Fruit fly (Drosophila melanogaster) Kc167 (cell line): ENCODE measurements around the gene Sodh1.

Experiments
- Myc ChIP-seq: fragments of >200 bp; optimal IDR thresholded peaks from 2 replicates; lab custom pipeline; 2017; ENCODE audit warnings: missing external identifiers
- Sin3A ChIP-seq: fragments of >200 bp; optimal IDR thresholded peaks from 2 replicates; lab custom pipeline; 2018; ENCODE audit warnings: missing external identifiers
- h ChIP-seq: fragments of >200 bp; optimal IDR thresholded peaks from 3 replicates; lab custom pipeline; 2018; ENCODE audit warnings: missing external identifiers
- insv ChIP-seq: fragments of >200 bp; optimal IDR thresholded peaks from 3 replicates; lab custom pipeline; 2018; ENCODE audit warnings: missing external identifiers
- psq ChIP-seq: fragments of >200 bp; optimal IDR thresholded peaks from 2 replicates; lab custom pipeline; 2017; ENCODE audit warnings: missing external identifiers
- ttk ChIP-seq: sonication (Bioruptor generic); optimal IDR thresholded peaks from 2 replicates; lab custom pipeline; 2017; ENCODE audit warnings: missing external identifiers

The Sodh1 gene

dm6 chr3R:7089522-7090336 lies 37.6 kb downstream of the Sodh1 start:
- TF ChIP-seq psq (lab: Kevin White, UChicago) (no peak), ttk (lab: Kevin White, UChicago) (no peak), Sin3A (lab: Kevin White, UChicago) (no peak), insv (lab: Kevin White, UChicago) (no peak), h (lab: Kevin White, UChicago) (no peak), Myc (no peak)

- TF ChIP-seq insv (lab: Kevin White, UChicago), result no peak
Measured at dm6 chr3R:7090337-7090830, 38.2 kb downstream of the Sodh1 start.

dm6 chr3R:7091904-7092303 lies 39.8 kb downstream of the Sodh1 start:
- no peak for TF ChIP-seq Sin3A (lab: Kevin White, UChicago)
- no peak for TF ChIP-seq h (lab: Kevin White, UChicago)
- TF ChIP-seq psq (lab: Kevin White, UChicago), result no peak

dm6 chr3R:7093592-7093991 lies 41.5 kb downstream of the Sodh1 start:
- no peak for TF ChIP-seq Sin3A (lab: Kevin White, UChicago)
- no peak for TF ChIP-seq psq (lab: Kevin White, UChicago)
- TF ChIP-seq insv (lab: Kevin White, UChicago), result no peak
- TF ChIP-seq Myc, result no peak
- no peak for TF ChIP-seq ttk (lab: Kevin White, UChicago)
- TF ChIP-seq h (lab: Kevin White, UChicago), result no peak

dm6 chr3R:7094368-7094767 lies 42.2 kb downstream of the Sodh1 start:
- TF ChIP-seq insv (lab: Kevin White, UChicago) (no peak), Sin3A (lab: Kevin White, UChicago) (no peak), h (lab: Kevin White, UChicago) (no peak), psq (lab: Kevin White, UChicago) (no peak), ttk (lab: Kevin White, UChicago) (no peak), Myc (no peak)

- TF ChIP-seq insv (lab: Kevin White, UChicago), result no peak
- no peak for TF ChIP-seq Sin3A (lab: Kevin White, UChicago)
- TF ChIP-seq h (lab: Kevin White, UChicago), result no peak
- TF ChIP-seq ttk (lab: Kevin White, UChicago), result no peak
- no peak for TF ChIP-seq psq (lab: Kevin White, UChicago)
- TF ChIP-seq Myc, result no peak
Measured at dm6 chr3R:7102853-7103833, 51.0 kb downstream of the Sodh1 start.
